Fruit fly (Drosophila melanogaster): Measurements from ENCODE around the gene CG42675.

Gene CG42675

DNA sequence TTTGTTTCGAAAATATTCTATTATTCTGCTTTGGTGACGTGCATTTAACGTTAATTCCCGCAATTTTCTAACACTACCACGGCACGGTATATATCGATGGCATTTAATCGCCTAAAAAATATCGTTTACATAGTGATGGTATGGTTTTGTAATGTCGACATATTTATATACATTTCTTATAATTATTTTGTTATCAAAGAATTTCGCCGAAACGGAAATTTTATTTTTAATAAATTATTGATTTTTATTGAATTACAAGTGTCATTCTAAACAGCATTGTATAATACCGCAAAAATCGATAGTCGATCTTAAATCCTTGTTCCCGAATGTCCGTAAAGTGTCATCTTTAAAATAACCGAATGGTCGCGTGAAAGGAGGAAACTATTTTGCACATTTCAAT lies 11.0 kb downstream of the CG42675 start, which contains the start of the genes Sec20 and dgrn (continued):
- TF ChIP-seq CG11696 (GFP tag; IDR thresholded peaks at IDR 0.05), result no peak
- TF ChIP-seq Mes4 (GFP tag; optimal IDR thresholded peaks at IDR 0.05), result peak; percentile 25
- TF ChIP-seq sob (GFP tag; IDR thresholded peaks at IDR 0.05), result peak; percentile 74
- TF ChIP-seq ara (GFP tag; IDR thresholded peaks at IDR 0.05), result no peak
- TF ChIP-seq Optix (GFP tag; IDR thresholded peaks at IDR 0.05), result no peak
- TF ChIP-seq odd (GFP tag; optimal IDR thresholded peaks at IDR 0.05), result no peak
- no peak for TF ChIP-seq CG18011 (GFP tag; optimal IDR thresholded peaks at IDR 0.05)
- TF ChIP-seq sug (tag; optimal IDR thresholded peaks at IDR 0.05), result peak; percentile 79
- TF ChIP-seq gce (GFP tag; IDR thresholded peaks at IDR 0.05), result no peak
- TF ChIP-seq CG4328 (GFP tag; optimal IDR thresholded peaks at IDR 0.05), result peak; percentile 46
- TF ChIP-seq CG31224 (GFP tag; IDR thresholded peaks at IDR 0.05), result 0 out of 2 replicates have a peak, but pooled peaks have one; percentile 28
- TF ChIP-seq h (optimal IDR thresholded peaks at IDR 0.05), result no peak
- TF ChIP-seq CG15269 (tag; optimal IDR thresholded peaks at IDR 0.05), result peak; percentile 62
- no peak for TF ChIP-seq crol (GFP tag; IDR thresholded peaks at IDR 0.05)
- TF ChIP-seq sima (GFP tag; optimal IDR thresholded peaks at IDR 0.05), result no peak
- peak; percentile 63 for TF ChIP-seq Deaf1 (tag; optimal IDR thresholded peaks at IDR 0.05)
- TF ChIP-seq pan (optimal IDR thresholded peaks at IDR 0.05), result no peak
- peak in 1 of 2 experiments; percentile 37 for TF ChIP-seq pan (GFP tag; optimal IDR thresholded peaks at IDR 0.05 in 1 of 2, IDR thresholded peaks at IDR 0.05 in 1 of 2)
- no peak for TF ChIP-seq D (optimal IDR thresholded peaks at IDR 0.05)
- TF ChIP-seq D (GFP tag; optimal IDR thresholded peaks at IDR 0.05), result peak; percentile 24
- peak; percentile 38 for TF ChIP-seq CG3281 (GFP tag; optimal IDR thresholded peaks at IDR 0.05)
- peak; percentile 55 for TF ChIP-seq zfh2 (GFP tag; optimal IDR thresholded peaks at IDR 0.05)
- TF ChIP-seq CG18476 (GFP tag; optimal IDR thresholded peaks at IDR 0.05), result peak; percentile 52
- peak; percentile 43; the same call in 1 of the 2 replicates for TF ChIP-seq stc (GFP tag; IDR thresholded peaks at IDR 0.05)
- TF ChIP-seq knrl (GFP tag; IDR thresholded peaks at IDR 0.05; ENCODE audit: partially characterized antibody), result peak; percentile 97
- peak; percentile 54 for TF ChIP-seq caup (GFP tag; optimal IDR thresholded peaks at IDR 0.05; ENCODE audit: severe bottlenecking)
- peak; percentile 67 for TF ChIP-seq CG18599 (GFP tag; optimal IDR thresholded peaks at IDR 0.05)
- TF ChIP-seq toy (GFP tag; IDR thresholded peaks at IDR 0.05), result no peak; the same call in 1 of the 2 replicates
- no peak for TF ChIP-seq Drgx (GFP tag; IDR thresholded peaks at IDR 0.05)
- no peak for TF ChIP-seq C15 (GFP tag; IDR thresholded peaks at IDR 0.05)
- no peak for TF ChIP-seq CG17802 (tag; optimal IDR thresholded peaks at IDR 0.05)
- TF ChIP-seq tx (GFP tag; optimal IDR thresholded peaks at IDR 0.05), result no peak
- no peak for TF ChIP-seq dati (GFP tag; IDR thresholded peaks at IDR 0.05)
- peak; percentile 70 for TF ChIP-seq az2 (GFP tag; optimal IDR thresholded peaks at IDR 0.05)
- peak; percentile 69 for TF ChIP-seq zen (tag; optimal IDR thresholded peaks at IDR 0.05)
- no peak for TF ChIP-seq TFAM (GFP tag; optimal IDR thresholded peaks at IDR 0.05)
- no peak for TF ChIP-seq Side (GFP tag; optimal IDR thresholded peaks at IDR 0.05)
- no peak for TF ChIP-seq yki (optimal IDR thresholded peaks at IDR 0.05)
- TF ChIP-seq Xbp1 (GFP tag; optimal IDR thresholded peaks at IDR 0.05), result peak; percentile 82
- TF ChIP-seq trh (GFP tag; optimal IDR thresholded peaks at IDR 0.05), result no peak
- peak; percentile 80 for TF ChIP-seq CG15696 (tag; optimal IDR thresholded peaks at IDR 0.05)
- TF ChIP-seq Sry-β (GFP tag; optimal IDR thresholded peaks at IDR 0.05), result no peak
- peak; percentile 35 for TF ChIP-seq CG16815 (GFP tag; optimal IDR thresholded peaks at IDR 0.05)
- TF ChIP-seq Fer3 (tag; optimal IDR thresholded peaks at IDR 0.05), result peak; percentile 56
- TF ChIP-seq CG4820 (GFP tag; optimal IDR thresholded peaks at IDR 0.05), result peak; percentile 57
- no peak for TF ChIP-seq peb (GFP tag; IDR thresholded peaks at IDR 0.05)
- no peak for TF ChIP-seq Doc2 (GFP tag; IDR thresholded peaks at IDR 0.05)
- peak; percentile 92 for TF ChIP-seq Sry-δ (GFP tag; optimal IDR thresholded peaks at IDR 0.05)
- TF ChIP-seq CG6175 (GFP tag; IDR thresholded peaks at IDR 0.05), result no peak
- no peak for TF ChIP-seq CG11093 (GFP tag; IDR thresholded peaks at IDR 0.05)
- no peak for TF ChIP-seq Nf-YA (GFP tag; IDR thresholded peaks at IDR 0.05)
- TF ChIP-seq Hr78 (GFP tag; optimal IDR thresholded peaks at IDR 0.05), result no peak
- peak; percentile 87 for TF ChIP-seq CG42726 (GFP tag; IDR thresholded peaks at IDR 0.05; ENCODE audit: partially characterized antibody)
